Fruit fly (Drosophila melanogaster) whole organism, pupa: Measurements from ENCODE around the gene CG12012.

ENCODE experiments used
- CG10348 ChIP-seq: fragments of 200-800 bp; sonication (Bioruptor generic); IDR thresholded peaks from 2 replicates; pipeline ENCODE4 v1.3.6; 2022; ENCODE audit warnings: missing biosample characterization, missing genetic modification characterization
- CG12605 ChIP-seq: fragments of 200-800 bp; sonication (Bioruptor generic); IDR thresholded peaks from 2 replicates; pipeline ENCODE4 v1.3.6; 2022; ENCODE audit warnings: missing biosample characterization, missing genetic modification characterization
- CG13204 ChIP-seq: fragments of 200-800 bp; sonication (Bioruptor generic); optimal IDR thresholded peaks from 2 replicates; lab custom pipeline; 2018; ENCODE audit warnings: missing biosample characterization, mild to moderate bottlenecking, missing genetic modification characterization, moderate library complexity
- CG14655 ChIP-seq: fragments of 200-800 bp; sonication (Bioruptor generic); optimal IDR thresholded peaks from 3 replicates; lab custom pipeline; 2017; ENCODE audit warnings: mild to moderate bottlenecking, missing biosample characterization, missing genetic modification reagents, missing genetic modification characterization
- CG15710 ChIP-seq: fragments of 200-800 bp; sonication (Bioruptor generic); optimal IDR thresholded peaks from 2 replicates; lab custom pipeline; 2018; ENCODE audit warnings: missing biosample characterization, mild to moderate bottlenecking, missing genetic modification characterization, moderate library complexity
- CG17806 ChIP-seq: fragments of 200-800 bp; sonication (Bioruptor generic); optimal IDR thresholded peaks from 2 replicates; lab custom pipeline; 2018; ENCODE audit warnings: missing biosample characterization, mild to moderate bottlenecking, missing genetic modification characterization, moderate library complexity
- CG32121 ChIP-seq: fragments of 200-800 bp; sonication (Bioruptor generic); IDR thresholded peaks from 2 replicates; pipeline ENCODE4 v1.3.6; 2022; ENCODE audit warnings: missing biosample characterization, missing genetic modification characterization
- CG34367 ChIP-seq: fragments of 200-800 bp; sonication (Bioruptor generic); optimal IDR thresholded peaks from 2 replicates; lab custom pipeline; 2018; ENCODE audit warnings: missing biosample characterization, mild to moderate bottlenecking, missing genetic modification characterization
- CG4496 ChIP-seq: fragments of 200-800 bp; sonication (Bioruptor generic); IDR thresholded peaks from 3 replicates; pipeline ENCODE4 v1.3.6; 2022; ENCODE audit warnings: missing biosample characterization, missing genetic modification characterization
- CG8159 ChIP-seq: fragments of 200-800 bp; sonication (Bioruptor generic); optimal IDR thresholded peaks from 3 replicates; lab custom pipeline; 2018; ENCODE audit warnings: missing biosample characterization, mild to moderate bottlenecking, missing genetic modification characterization, moderate library complexity
- CG8301 ChIP-seq: fragments of 200-800 bp; sonication (Bioruptor generic); optimal IDR thresholded peaks from 2 replicates; lab custom pipeline; 2018; ENCODE audit warnings: missing biosample characterization, mild to moderate bottlenecking, missing genetic modification characterization
- CG9948 ChIP-seq: fragments of 200-800 bp; sonication (Bioruptor generic); optimal IDR thresholded peaks from 2 replicates; lab custom pipeline; 2018; ENCODE audit warnings: missing biosample characterization, mild to moderate bottlenecking, missing genetic modification characterization, moderate library complexity
- D1 ChIP-seq: fragments of 200-800 bp; sonication (Bioruptor generic); optimal IDR thresholded peaks from 2 replicates; lab custom pipeline; 2018; ENCODE audit warnings: missing biosample characterization, mild to moderate bottlenecking, missing genetic modification characterization, moderate library complexity
- EcR ChIP-seq: fragments of 200-800 bp; sonication (Bioruptor generic); optimal IDR thresholded peaks from 3 replicates; lab custom pipeline; 2019; ENCODE audit warnings: missing biosample characterization, missing genetic modification characterization, mild to moderate bottlenecking, moderate library complexity, missing genetic modification reagents
- Ets98B ChIP-seq: fragments of 200-800 bp; sonication (Bioruptor generic); IDR thresholded peaks from 2 replicates; pipeline ENCODE4 v1.3.6; 2022; ENCODE audit warnings: missing biosample characterization, missing genetic modification characterization
- Pif1A ChIP-seq: fragments of 200-800 bp; sonication (Bioruptor generic); optimal IDR thresholded peaks from 3 replicates; lab custom pipeline; 2016; ENCODE audit warnings: missing biosample characterization, missing genetic modification characterization
- Pif1B ChIP-seq: fragments of 200-800 bp; sonication (Bioruptor generic); optimal IDR thresholded peaks from 3 replicates; lab custom pipeline; 2016; ENCODE audit warnings: missing biosample characterization, missing genetic modification characterization
- Snoo ChIP-seq: fragments of 200-800 bp; sonication (Bioruptor generic); optimal IDR thresholded peaks from 3 replicates; lab custom pipeline; 2017; ENCODE audit warnings: missing biosample characterization, mild to moderate bottlenecking, missing genetic modification characterization, inconsistent platforms
- fd96Ca ChIP-seq: fragments of 200-800 bp; sonication (Bioruptor generic); IDR thresholded peaks from 3 replicates; pipeline ENCODE4 v1.3.6; 2022; ENCODE audit warnings: missing biosample characterization, missing genetic modification characterization
- gl ChIP-seq: fragments of 200-800 bp; sonication (Bioruptor generic); optimal IDR thresholded peaks from 2 replicates; lab custom pipeline; 2018; ENCODE audit warnings: missing biosample characterization, mild to moderate bottlenecking, missing genetic modification characterization
- rn ChIP-seq: fragments of 200-800 bp; sonication (Bioruptor generic); IDR thresholded peaks from 2 replicates; pipeline ENCODE4 v1.3.6; 2022; ENCODE audit warnings: missing biosample characterization, missing genetic modification characterization

CG12012 gene

dm6 chr3L:3408231-3408630, 31.7 kb downstream of the CG12012 start:
- no peak for TF ChIP-seq CG32121 (GFP tag; lab: Robert Waterston, UW)
- no peak for TF ChIP-seq CG12605 (GFP tag; lab: Robert Waterston, UW)
- no peak for TF ChIP-seq CG34367 (tag; lab: Kevin White, UChicago)
- no peak for TF ChIP-seq CG8301 (tag; lab: Kevin White, UChicago)
- no peak for TF ChIP-seq Ets98B
- no peak for TF ChIP-seq gl (tag; lab: Kevin White, UChicago)
- TF ChIP-seq CG13204: no peak
- no peak for TF ChIP-seq CG17806 (tag; lab: Kevin White, UChicago)
- no peak for TF ChIP-seq Pif1B (GFP tag; lab: Kevin White, UChicago)
- no peak for TF ChIP-seq fd96Ca (GFP tag; lab: Robert Waterston, UW)
- TF ChIP-seq CG4496: no peak
- TF ChIP-seq CG10348 (GFP tag; lab: Robert Waterston, UW): no peak
- no peak for TF ChIP-seq Snoo
- TF ChIP-seq CG14655 (GFP tag; lab: Kevin White, UChicago): no peak
- TF ChIP-seq, all 21 proteins: peak for 0

- TF ChIP-seq CG4496 (no peak), CG15710 (tag; lab: Kevin White, UChicago) (no peak)
These were observed 32.5 kb downstream of the CG12012 start for dm6 chr3L:3408796-3409625.

- no peak for TF ChIP-seq CG8159
- TF ChIP-seq CG17806 (tag; lab: Kevin White, UChicago): no peak
- TF ChIP-seq fd96Ca (GFP tag; lab: Robert Waterston, UW): no peak
- TF ChIP-seq CG32121 (GFP tag; lab: Robert Waterston, UW): no peak
- TF ChIP-seq CG15710 (tag; lab: Kevin White, UChicago): no peak
- peak; percentile 2 for TF ChIP-seq CG13204
- TF ChIP-seq CG4496: no peak
- TF ChIP-seq gl (tag; lab: Kevin White, UChicago): peak; percentile 52
- no peak for TF ChIP-seq rn (GFP tag; lab: Robert Waterston, UW)
- no peak for TF ChIP-seq CG10348 (GFP tag; lab: Robert Waterston, UW)
- TF ChIP-seq Ets98B: no peak
- TF ChIP-seq Pif1A: no peak
- no peak for TF ChIP-seq CG12605 (GFP tag; lab: Robert Waterston, UW)
- no peak for TF ChIP-seq CG9948 (tag; lab: Kevin White, UChicago)
- peak; percentile 93 for TF ChIP-seq EcR
- no peak for TF ChIP-seq CG14655 (GFP tag; lab: Kevin White, UChicago)
- TF ChIP-seq Pif1B (GFP tag; lab: Kevin White, UChicago): no peak
- no peak for TF ChIP-seq CG34367 (tag; lab: Kevin White, UChicago)
- TF ChIP-seq Snoo: no peak
- TF ChIP-seq D1 (tag; lab: Kevin White, UChicago): no peak
- no peak for TF ChIP-seq CG8301 (tag; lab: Kevin White, UChicago)
These were observed 33.2 kb downstream of the CG12012 start for dm6 chr3L:3409626-3410301.

DNA sequence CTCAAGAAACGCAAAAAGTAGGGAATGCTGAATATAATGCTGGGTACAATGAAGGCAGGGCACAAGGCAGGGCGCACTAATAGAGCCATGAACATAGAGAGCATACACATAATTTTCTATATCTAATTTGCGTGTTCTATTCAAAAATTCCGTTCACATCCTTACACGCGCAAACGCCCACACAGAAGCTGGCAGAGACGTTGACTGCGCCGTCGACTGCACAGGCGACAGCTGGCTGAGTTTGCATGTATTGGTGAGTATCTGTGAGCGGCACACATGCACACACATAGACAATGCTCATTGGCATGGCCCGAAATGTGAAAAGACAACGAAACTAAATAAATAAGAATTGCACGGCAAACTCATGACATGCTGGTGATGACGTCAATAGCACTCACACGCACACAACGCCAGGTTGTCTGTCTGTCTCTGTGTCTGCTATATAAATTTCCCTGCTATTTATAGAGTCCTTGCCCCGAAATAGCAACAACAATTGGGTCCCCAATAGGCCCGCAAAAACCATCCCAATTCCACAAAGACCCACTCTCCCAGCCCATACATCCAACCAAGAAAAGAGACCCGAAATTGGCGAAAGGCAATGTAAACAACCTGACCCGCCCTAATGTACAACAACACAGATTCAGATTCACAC, 34.5 kb downstream of the CG12012 start:
- TF ChIP-seq CG34367 (tag; lab: Kevin White, UChicago): no peak
- TF ChIP-seq CG4496: no peak
- TF ChIP-seq CG8301 (tag; lab: Kevin White, UChicago): no peak
- no peak for TF ChIP-seq CG17806 (tag; lab: Kevin White, UChicago)
- TF ChIP-seq CG14655 (GFP tag; lab: Kevin White, UChicago): no peak
- no peak for TF ChIP-seq EcR
- TF ChIP-seq Pif1A: no peak
- no peak for TF ChIP-seq CG13204
- no peak for TF ChIP-seq CG15710 (tag; lab: Kevin White, UChicago)
- no peak for TF ChIP-seq fd96Ca (GFP tag; lab: Robert Waterston, UW)
- no peak for TF ChIP-seq CG32121 (GFP tag; lab: Robert Waterston, UW)
- TF ChIP-seq D1 (tag; lab: Kevin White, UChicago): no peak
- no peak for TF ChIP-seq rn (GFP tag; lab: Robert Waterston, UW)
- no peak for TF ChIP-seq Pif1B (GFP tag; lab: Kevin White, UChicago)
- TF ChIP-seq CG12605 (GFP tag; lab: Robert Waterston, UW): no peak
- no peak for TF ChIP-seq CG8159
- TF ChIP-seq Snoo: no peak
- no peak for TF ChIP-seq CG10348 (GFP tag; lab: Robert Waterston, UW)

- no peak for TF ChIP-seq CG10348 (GFP tag; lab: Robert Waterston, UW)
- no peak for TF ChIP-seq EcR
- no peak for TF ChIP-seq Ets98B
- TF ChIP-seq Pif1B (GFP tag; lab: Kevin White, UChicago): no peak
- TF ChIP-seq CG4496: no peak
- no peak for TF ChIP-seq CG13204
- no peak for TF ChIP-seq CG8301 (tag; lab: Kevin White, UChicago)
- no peak for TF ChIP-seq CG32121 (GFP tag; lab: Robert Waterston, UW)
- TF ChIP-seq gl (tag; lab: Kevin White, UChicago): no peak
- TF ChIP-seq CG34367 (tag; lab: Kevin White, UChicago): no peak
- no peak for TF ChIP-seq CG12605 (GFP tag; lab: Robert Waterston, UW)
- no peak for TF ChIP-seq Snoo
- TF ChIP-seq CG14655 (GFP tag; lab: Kevin White, UChicago): no peak
These were observed 35.1 kb downstream of the CG12012 start for dm6 chr3L:3411699-3412098.
